Fruit fly (Drosophila melanogaster) Kc167 (cell line): ENCODE measurements around the gene rn.

Experiments used
- Sin3A ChIP-seq: fragments of >200 bp; optimal IDR thresholded peaks from 2 replicates; lab custom pipeline; 2018; ENCODE audit warnings: missing external identifiers
- h ChIP-seq: fragments of >200 bp; optimal IDR thresholded peaks from 3 replicates; lab custom pipeline; 2018; ENCODE audit warnings: missing external identifiers
- insv ChIP-seq: fragments of >200 bp; optimal IDR thresholded peaks from 3 replicates; lab custom pipeline; 2018; ENCODE audit warnings: missing external identifiers
- psq ChIP-seq: fragments of >200 bp; optimal IDR thresholded peaks from 2 replicates; lab custom pipeline; 2017; ENCODE audit warnings: missing external identifiers
- ttk ChIP-seq: sonication (Bioruptor generic); optimal IDR thresholded peaks from 2 replicates; lab custom pipeline; 2017; ENCODE audit warnings: missing external identifiers

dm6 chr3R:7313034-7313433, 3.6 kb upstream of the rn start:
- TF ChIP-seq psq (no peak), h (lab: Kevin White, UChicago) (no peak), Sin3A (lab: Kevin White, UChicago) (no peak), insv (lab: Kevin White, UChicago) (no peak), ttk (lab: Kevin White, UChicago) (no peak)
